Fruit fly (Drosophila melanogaster): ENCODE measurements around the gene CG14969.
A peak's percentile ranks its signal among the peaks of the same experiment; 100 is the strongest.

The CG14969 gene

dm6 chr3L:3303087-3303526, 31.7 kb downstream of the CG14969 start, which contains the start of gene CG14968 (continued):
- TF ChIP-seq CG6272 (GFP tag; IDR thresholded peaks at IDR 0.05) (peak; percentile 91), CG10321 (GFP tag; IDR thresholded peaks at IDR 0.05) (peak; percentile 81), z (GFP tag; IDR thresholded peaks at IDR 0.05) (peak; percentile 62; the same call in 1 of the 3 replicates), CG6791 (GFP tag; IDR thresholded peaks at IDR 0.05; ENCODE audit: partially characterized antibody) (no peak), pros (GFP tag; optimal IDR thresholded peaks at IDR 0.05) (no peak), CG12659 (GFP tag; optimal IDR thresholded peaks at IDR 0.05) (peak; percentile 95), CG14860 (GFP tag; IDR thresholded peaks at IDR 0.05; ENCODE audit: partially characterized antibody) (no peak), Dref (GFP tag; IDR thresholded peaks at IDR 0.05) (peak; percentile 32; the same call in 1 of the 2 replicates), CG34224 (GFP tag; IDR thresholded peaks at IDR 0.05; ENCODE audit: partially characterized antibody) (no peak), slp2 (GFP tag; optimal IDR thresholded peaks at IDR 0.05) (peak; percentile 70), CG4730 (GFP tag; IDR thresholded peaks at IDR 0.05) (peak; percentile 95), Abd-B (GFP tag; optimal IDR thresholded peaks at IDR 0.05) (peak; percentile 87), CG1603 (tag; optimal IDR thresholded peaks at IDR 0.05) (peak; percentile 36), dimm (GFP tag; IDR thresholded peaks at IDR 0.05) (peak; percentile 87), Dad (GFP tag; optimal IDR thresholded peaks at IDR 0.05) (peak; percentile 86), kni (GFP tag; optimal IDR thresholded peaks at IDR 0.05) (peak; percentile 30), sna (GFP tag; IDR thresholded peaks at IDR 0.05; ENCODE audit: partially characterized antibody) (no peak), CG34422 (GFP tag; IDR thresholded peaks at IDR 0.05) (peak; percentile 97), Oli (tag; optimal IDR thresholded peaks at IDR 0.05) (peak; percentile 93), HmgD (GFP tag; optimal IDR thresholded peaks at IDR 0.05) (no peak), CG11695 (GFP tag; IDR thresholded peaks at IDR 0.05) (peak; percentile 96), CTCF (GFP tag; optimal IDR thresholded peaks at IDR 0.05) (peak; percentile 60), Fer1 (GFP tag; optimal IDR thresholded peaks at IDR 0.05) (peak; percentile 95), Side (GFP tag; optimal IDR thresholded peaks at IDR 0.05) (peak; percentile 63), CG10274 (GFP tag; optimal IDR thresholded peaks at IDR 0.05) (peak; percentile 71), nom (GFP tag; optimal IDR thresholded peaks at IDR 0.05) (peak; percentile 59), Fer3 (tag; optimal IDR thresholded peaks at IDR 0.05) (peak; percentile 97), CG7928 (GFP tag; optimal IDR thresholded peaks at IDR 0.05) (peak; percentile 70), Mad (GFP tag; optimal IDR thresholded peaks at IDR 0.05) (peak; percentile 79), tin (GFP tag; optimal IDR thresholded peaks at IDR 0.05) (peak; percentile 89), zf30C (GFP tag; optimal IDR thresholded peaks at IDR 0.05) (no peak), CG5180 (GFP tag; optimal IDR thresholded peaks at IDR 0.05) (peak; percentile 80), CG3838 (GFP tag; optimal IDR thresholded peaks at IDR 0.05) (peak; percentile 66), Dp (GFP tag; optimal IDR thresholded peaks at IDR 0.05) (no peak), ind (GFP tag; optimal IDR thresholded peaks at IDR 0.05) (peak; percentile 94), stc (GFP tag; IDR thresholded peaks at IDR 0.05) (peak; percentile 96), ewg (GFP tag; optimal IDR thresholded peaks at IDR 0.05) (peak; percentile 80), CG31441 (GFP tag; IDR thresholded peaks at IDR 0.05) (peak; percentile 93), CG16779 (GFP tag; IDR thresholded peaks at IDR 0.05) (peak; percentile 91), jumu (GFP tag; optimal IDR thresholded peaks at IDR 0.05) (peak; percentile 66), CG4617 (GFP tag; optimal IDR thresholded peaks at IDR 0.05; ENCODE audit: borderline replicate concordance) (peak; percentile 67), MTF-1 (GFP tag; optimal IDR thresholded peaks at IDR 0.05; ENCODE audit: borderline replicate concordance) (peak; percentile 88), chif (GFP tag; optimal IDR thresholded peaks at IDR 0.05) (peak; percentile 41 to 67), CG2202 (tag; optimal IDR thresholded peaks at IDR 0.05) (peak; percentile 73), Bdp1 (GFP tag; optimal IDR thresholded peaks at IDR 0.05) (peak; percentile 70), onecut (GFP tag; IDR thresholded peaks at IDR 0.05) (peak; percentile 86), CG9797 (GFP tag; optimal IDR thresholded peaks at IDR 0.05) (no peak), CG1024 (GFP tag; IDR thresholded peaks at IDR 0.05) (peak; percentile 90), CG3281 (GFP tag; optimal IDR thresholded peaks at IDR 0.05) (peak; percentile 94), gsb (GFP tag; IDR thresholded peaks at IDR 0.05) (peak; percentile 92), CG2199 (GFP tag; IDR thresholded peaks at IDR 0.05) (peak; percentile 81; the same call in 2 of the 3 replicates)
